Worm (Caenorhabditis elegans) whole organism, L4 larva: Measurements from ENCODE around the gene Y75B8A.6.

Source experiments
- F26F4.8 ChIP-seq: fragments of 200-800 bp; sonication (Bioruptor generic); conservative IDR thresholded peaks from 2 replicates; pipeline ENCODE4 v1.3.6; 2022; ENCODE audit warnings: missing genetic modification characterization, missing compliant biosample characterization
- T20F7.1 ChIP-seq: fragments of 200-800 bp; sonication (Bioruptor generic); optimal IDR thresholded peaks from 2 replicates; lab custom pipeline; 2018; ENCODE audit warnings: mild to moderate bottlenecking, missing genetic modification characterization, missing compliant biosample characterization
- T26A8.4 ChIP-seq: fragments of 200-800 bp; sonication (Bioruptor generic); IDR thresholded peaks from 2 replicates; pipeline ENCODE4 v1.3.6; 2022; ENCODE audit warnings: missing genetic modification characterization, missing compliant biosample characterization
- Y48G9A.11 ChIP-seq: fragments of 200-800 bp; sonication (Bioruptor generic); IDR thresholded peaks from 2 replicates; pipeline ENCODE4 v1.3.6; 2022; ENCODE audit warnings: missing genetic modification reagents, missing genetic modification characterization, missing compliant biosample characterization
- aha-1 ChIP-seq: fragments of 150-350 bp; peaks from one replicate; lab custom pipeline; 2014; ENCODE audit warnings: missing biosample characterization, missing genetic modification characterization
- ceh-20 ChIP-seq: fragments of 200-800 bp; sonication (Bioruptor generic); IDR thresholded peaks from 2 replicates; pipeline ENCODE4 v1.3.6; 2022; ENCODE audit warnings: missing genetic modification reagents, missing genetic modification characterization, missing compliant biosample characterization
- daf-12 ChIP-seq: fragments of 150-350 bp; optimal IDR thresholded peaks from 2 replicates; lab custom pipeline; 2014; ENCODE audit warnings: missing biosample characterization, missing genetic modification reagents, missing genetic modification characterization
- daf-19 ChIP-seq: fragments of 200-800 bp; sonication (Bioruptor generic); conservative IDR thresholded peaks from 2 replicates; pipeline ENCODE4 v1.3.6; 2022; ENCODE audit warnings: missing genetic modification characterization, missing compliant biosample characterization
- daf-8 ChIP-seq: fragments of 200-800 bp; sonication (Bioruptor generic); IDR thresholded peaks from 2 replicates; pipeline ENCODE4 v1.3.6; 2022; ENCODE audit warnings: missing genetic modification characterization, missing compliant biosample characterization
- dmd-9 ChIP-seq: fragments of 200-800 bp; sonication (Bioruptor generic); IDR thresholded peaks from 2 replicates; pipeline ENCODE4 v1.3.6; 2022; ENCODE audit warnings: missing genetic modification reagents, missing genetic modification characterization, missing compliant biosample characterization
- dpl-1 ChIP-seq: fragments of 150-350 bp; optimal IDR thresholded peaks from 2 replicates; lab custom pipeline; 2014; ENCODE audit warnings: missing biosample characterization, missing genetic modification reagents, missing genetic modification characterization
- egl-27 ChIP-seq: sonication (generic microtip); optimal IDR thresholded peaks from 3 replicates; lab custom pipeline; 2017; ENCODE audit warnings: missing biosample characterization, missing genetic modification reagents, missing genetic modification characterization
- egl-43 ChIP-seq: fragments of 200-800 bp; sonication (Bioruptor generic); IDR thresholded peaks from 2 replicates; pipeline ENCODE4 v1.3.6; 2022; ENCODE audit warnings: missing genetic modification reagents, missing genetic modification characterization, missing compliant biosample characterization
- jun-1 ChIP-seq: fragments of 150-350 bp; optimal IDR thresholded peaks from 2 replicates; lab custom pipeline; 2014; ENCODE audit warnings: missing biosample characterization, missing genetic modification reagents, missing genetic modification characterization
- lin-38 ChIP-seq: fragments of 200-800 bp; sonication (Bioruptor generic); IDR thresholded peaks from 2 replicates; pipeline ENCODE4 v1.3.6; 2022; ENCODE audit warnings: missing genetic modification reagents, missing genetic modification characterization, missing compliant biosample characterization
- lin-39 ChIP-seq: fragments of 150-350 bp; optimal IDR thresholded peaks from 2 replicates; lab custom pipeline; 2014; ENCODE audit warnings: missing biosample characterization, missing genetic modification reagents, missing genetic modification characterization
- lsy-2 ChIP-seq, 2 experiments: fragments of 150-350 bp in 1 of 2; sonication (generic microtip) in 1 of 2; optimal IDR thresholded peaks; 2 replicates each; lab custom pipeline; 2014 to 2017; ENCODE audit warnings: missing biosample characterization in 2 of 2, missing genetic modification characterization in 2 of 2
- madf-9 ChIP-seq: fragments of 200-800 bp; sonication (Bioruptor generic); conservative IDR thresholded peaks from 2 replicates; pipeline ENCODE4 v1.3.6; 2022; ENCODE audit warnings: missing genetic modification reagents, missing genetic modification characterization, missing compliant biosample characterization
- nhr-11 ChIP-seq: fragments of 150-350 bp; optimal IDR thresholded peaks from 2 replicates; lab custom pipeline; 2014; ENCODE audit warnings: missing biosample characterization, missing genetic modification characterization
- nhr-111 ChIP-seq: fragments of 200-800 bp; sonication (Bioruptor generic); optimal IDR thresholded peaks from 2 replicates; lab custom pipeline; 2018; ENCODE audit warnings: mild to moderate bottlenecking, missing genetic modification characterization, missing compliant biosample characterization
- nhr-25 ChIP-seq: sonication (generic microtip); optimal IDR thresholded peaks from 2 replicates; lab custom pipeline; 2017; ENCODE audit warnings: missing genetic modification characterization, mild to moderate bottlenecking, missing compliant biosample characterization, antibody characterized with exemption, moderate library complexity, borderline replicate concordance; ENCODE audit not compliant: insufficient read depth
- nhr-28 ChIP-seq: fragments of 150-350 bp; optimal IDR thresholded peaks from 2 replicates; lab custom pipeline; 2014; ENCODE audit warnings: missing biosample characterization, missing genetic modification characterization
- nhr-41 ChIP-seq: fragments of 200-800 bp; sonication (Bioruptor generic); IDR thresholded peaks from 2 replicates; pipeline ENCODE4 v1.3.6; 2022; ENCODE audit warnings: missing genetic modification reagents, missing genetic modification characterization, missing compliant biosample characterization
- nhr-48 ChIP-seq: sonication (generic microtip); optimal IDR thresholded peaks from 2 replicates; lab custom pipeline; 2016; ENCODE audit warnings: mild to moderate bottlenecking, missing genetic modification characterization, missing compliant biosample characterization
- nhr-76 ChIP-seq: fragments of 150-350 bp; optimal IDR thresholded peaks from 2 replicates; lab custom pipeline; 2014; ENCODE audit warnings: missing biosample characterization, missing genetic modification characterization
- pha-4 ChIP-seq, 2 experiments: fragments of 150-350 bp in 1 of 2; fragments of 200-800 bp in 1 of 2; sonication (Bioruptor generic) in 1 of 2; IDR thresholded peaks in 1 of 2; optimal IDR thresholded peaks in 1 of 2; 2 replicates each; pipeline versions ENCODE4 v1.3.6 to Lab custom; 2014 to 2022; ENCODE audit warnings: missing genetic modification characterization in 2 of 2, missing genetic modification reagents in 2 of 2, missing biosample characterization in 1 of 2, missing compliant biosample characterization in 1 of 2
- rbr-2 ChIP-seq: sonication (generic microtip); optimal IDR thresholded peaks from 2 replicates; lab custom pipeline; 2016; ENCODE audit warnings: missing genotype, missing genetic modification characterization, missing compliant biosample characterization
- sdz-12 ChIP-seq: fragments of 200-800 bp; sonication (Bioruptor generic); optimal IDR thresholded peaks from 2 replicates; lab custom pipeline; 2018; ENCODE audit warnings: mild to moderate bottlenecking, missing genetic modification characterization, missing compliant biosample characterization
- set-16 ChIP-seq: fragments of 200-800 bp; sonication (Bioruptor generic); IDR thresholded peaks from 2 replicates; pipeline ENCODE4 v1.3.6; 2022; ENCODE audit warnings: missing genetic modification reagents, missing genetic modification characterization, missing compliant biosample characterization
- skn-1 ChIP-seq: fragments of 150-350 bp; optimal IDR thresholded peaks from 2 replicates; lab custom pipeline; 2014; ENCODE audit warnings: missing biosample characterization, missing genetic modification characterization
- spr-3 ChIP-seq: fragments of 200-800 bp; sonication (Bioruptor generic); optimal IDR thresholded peaks from 2 replicates; lab custom pipeline; 2018; ENCODE audit warnings: mild to moderate bottlenecking, missing genetic modification characterization, missing compliant biosample characterization
- unc-62 ChIP-seq, 3 experiments: fragments of 150-350 bp in 1 of 3; sonication (generic microtip); optimal IDR thresholded peaks in 2 of 3; peaks in 1 of 3; 1 replicate in 1 of 3; 2 replicates in 2 of 3; lab custom pipeline; 2014 to 2017; ENCODE audit warnings: missing biosample characterization in 3 of 3, missing genetic modification characterization in 3 of 3, missing genetic modification reagents in 3 of 3, missing genotype in 1 of 3
- vab-7 ChIP-seq: fragments of 200-800 bp; sonication (Bioruptor generic); IDR thresholded peaks from 2 replicates; pipeline ENCODE4 v1.3.6; 2022; ENCODE audit warnings: missing genetic modification reagents, missing genetic modification characterization, missing compliant biosample characterization

The Y75B8A.6 gene

DNA sequence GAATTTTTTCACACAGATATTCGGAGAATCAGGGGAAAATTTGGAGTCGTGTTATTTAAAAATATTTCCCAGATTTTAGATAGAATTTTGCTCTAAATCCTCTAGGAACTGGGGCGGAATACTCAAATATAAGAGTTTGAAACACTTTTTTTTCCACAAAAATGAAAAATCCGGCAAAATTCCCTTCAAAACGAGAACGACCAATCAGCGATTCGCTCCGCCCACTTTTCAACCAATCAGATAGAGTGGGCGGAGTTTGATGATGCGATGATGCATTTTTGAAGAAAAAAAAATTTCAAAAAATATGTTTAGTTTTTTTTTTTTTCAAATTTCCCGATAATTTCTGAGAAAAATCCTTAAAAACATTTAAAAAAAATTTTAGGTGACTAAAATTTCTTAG lies 34.3 kb upstream of the Y75B8A.6 start:
- no peak for TF ChIP-seq egl-27

DNA sequence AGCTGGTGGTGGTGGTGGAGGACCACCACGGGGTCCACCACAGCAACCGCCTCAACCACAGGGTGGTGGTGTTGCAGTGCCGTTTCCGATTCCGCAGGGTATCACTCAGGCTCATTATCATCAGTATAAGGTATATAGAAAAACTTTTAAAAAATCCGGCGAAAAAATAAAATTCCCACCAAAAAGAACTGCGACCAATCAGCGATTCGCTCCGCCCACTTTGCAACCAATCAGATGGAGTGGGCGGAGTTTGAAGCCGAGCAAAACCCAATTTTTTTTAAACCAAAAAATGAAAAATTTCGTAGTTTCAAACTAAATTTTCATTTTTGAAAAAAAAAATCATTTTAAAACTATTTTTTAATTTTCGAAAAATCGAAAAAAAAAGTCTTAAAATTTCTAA lies 30.8 kb upstream of the Y75B8A.6 start:
- TF ChIP-seq unc-62 (GFP tag; optimal IDR thresholded peaks at IDR 0.05 in 1 of 2; lab: Kevin White, UChicago) = no peak
- no peak for TF ChIP-seq unc-62 (tag; optimal IDR thresholded peaks at IDR 0.05; lab: Kevin White, UChicago)
- TF ChIP-seq aha-1 = peak; percentile 54
- peak; percentile 40; the same call in 1 of the 2 replicates for TF ChIP-seq set-16
- no peak for TF ChIP-seq vab-7
- no peak for TF ChIP-seq dpl-1
- no peak for TF ChIP-seq daf-12 (tag; lab: Kevin White, UChicago)

ce11 chrIII:12160458-12160857 lies 30.3 kb upstream of the Y75B8A.6 start, which contains the start of gene Y75B8A.8:
TSS of gene Y75B8A.8 (plus strand) at chrIII:12160758.
- TF ChIP-seq daf-19 (GFP tag; lab: Robert Waterston, UW) = no peak
- TF ChIP-seq T26A8.4 (GFP tag; lab: Robert Waterston, UW) = no peak
- TF ChIP-seq ceh-20 = no peak
- no peak for TF ChIP-seq nhr-48 (tag; lab: Kevin White, UChicago)
- TF ChIP-seq, all 104 proteins: peak for 0

ce11 chrIII:12159208-12159607 lies 29.1 kb upstream of the Y75B8A.6 start:
- TF ChIP-seq egl-43 (GFP tag; lab: Robert Waterston, UW) (0 out of 2 replicates have a peak, but pooled peaks have one; percentile 22), nhr-76 (tag; lab: Kevin White, UChicago) (no peak), set-16 (peak; percentile 81)

- TF ChIP-seq nhr-11 (tag; lab: Kevin White, UChicago) (no peak), lin-39 (tag; lab: Kevin White, UChicago) (no peak), lsy-2 (tag; optimal IDR thresholded peaks at IDR 0.05; lab: Kevin White, UChicago) (no peak), aha-1 (no peak), F26F4.8 (no peak), jun-1 (tag; lab: Kevin White, UChicago) (no peak), nhr-28 (tag; lab: Kevin White, UChicago) (no peak)
Observed at ce11 chrIII:12157576-12157975, 27.4 kb upstream of the Y75B8A.6 start.

ce11 chrIII:12156582-12156981 lies 26.4 kb upstream of the Y75B8A.6 start:
- TF ChIP-seq Y48G9A.11 = no peak
- no peak for TF ChIP-seq nhr-48 (tag; lab: Kevin White, UChicago)
- no peak for TF ChIP-seq nhr-25 (tag; lab: Kevin White, UChicago)
- TF ChIP-seq daf-8 (GFP tag; lab: Robert Waterston, UW) = no peak
- TF ChIP-seq nhr-11 (tag; lab: Kevin White, UChicago) = no peak
- no peak for TF ChIP-seq set-16
- no peak for TF ChIP-seq F26F4.8
- no peak for TF ChIP-seq madf-9
- TF ChIP-seq lin-38 (GFP tag; lab: Robert Waterston, UW) = 0 out of 2 replicates have a peak, but pooled peaks have one; percentile 9
- TF ChIP-seq, all 104 proteins: peak for 1

DNA sequence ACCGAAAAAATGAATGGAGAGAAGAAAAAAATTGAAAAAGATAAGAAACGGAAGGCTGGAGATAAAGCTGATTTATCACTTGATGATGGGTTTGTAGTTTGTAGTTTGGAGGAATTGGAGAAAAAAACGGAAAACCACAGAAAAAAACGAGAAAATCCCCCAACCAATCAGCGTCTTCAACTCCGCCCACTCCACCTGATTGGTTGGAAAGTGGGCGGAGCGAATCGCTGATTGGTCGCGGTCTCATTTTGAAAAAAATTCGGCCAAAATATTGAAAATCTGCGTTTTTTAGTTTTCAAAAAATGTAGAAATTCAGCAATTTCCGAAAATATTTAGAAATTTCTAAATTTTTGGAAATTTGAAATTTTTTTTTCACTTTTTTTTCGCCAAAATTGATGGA lies 25.6 kb upstream of the Y75B8A.6 start:
- TF ChIP-seq skn-1 (tag; lab: Kevin White, UChicago) = no peak
- no peak for TF ChIP-seq dmd-9 (GFP tag; lab: Robert Waterston, UW)
- no peak for TF ChIP-seq nhr-111
- TF ChIP-seq rbr-2 (tag; lab: Kevin White, UChicago) = no peak
- no peak for TF ChIP-seq pha-4 (GFP tag; IDR thresholded peaks at IDR 0.05; lab: Robert Waterston, UW)
- TF ChIP-seq pha-4 (tag; optimal IDR thresholded peaks at IDR 0.05; lab: Kevin White, UChicago) = no peak
- TF ChIP-seq sdz-12 (GFP tag; lab: Kevin White, UChicago) = no peak
- TF ChIP-seq set-16 = no peak
- TF ChIP-seq T20F7.1 = no peak
- no peak for TF ChIP-seq nhr-41 (GFP tag; lab: Robert Waterston, UW)
- TF ChIP-seq lsy-2 (tag; optimal IDR thresholded peaks at IDR 0.05; lab: Kevin White, UChicago) = no peak
- no peak for TF ChIP-seq nhr-48 (tag; lab: Kevin White, UChicago)
- no peak for TF ChIP-seq spr-3
